Fruit fly (Drosophila melanogaster): ENCODE data around the gene fz2.
A peak's percentile ranks its signal among the peaks of the same experiment; 100 is the strongest.

The fz2 gene

DNA sequence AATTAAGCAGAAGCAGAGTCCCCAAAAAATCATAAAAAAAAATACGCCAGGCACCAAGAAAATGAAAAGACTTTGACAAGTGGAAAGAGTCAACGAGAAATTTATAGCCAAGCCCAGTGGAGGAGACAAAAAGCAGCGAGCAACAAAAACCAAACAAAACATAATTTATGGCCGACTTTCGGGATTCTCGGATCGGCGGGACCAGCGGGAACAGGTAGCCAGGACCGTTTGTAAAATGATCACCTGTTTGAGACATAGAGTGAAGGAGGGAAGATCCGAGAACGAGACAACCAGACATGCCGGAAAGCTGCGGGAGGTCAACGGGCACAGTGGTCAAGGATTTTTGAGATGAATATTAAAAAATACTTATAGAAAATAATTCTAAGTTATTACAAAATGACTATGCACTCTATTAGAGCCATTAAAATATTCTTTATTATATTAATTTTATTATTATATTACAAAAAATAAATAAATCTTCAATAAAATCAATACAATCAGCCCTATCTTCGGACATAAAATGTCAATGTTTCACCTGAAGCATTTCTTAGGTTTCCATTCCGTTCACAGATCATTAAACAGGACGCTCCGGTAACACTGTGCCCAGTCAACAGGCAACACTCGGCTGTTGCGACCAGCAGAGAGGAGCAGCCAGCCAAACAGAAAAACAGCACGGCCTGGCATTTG, 67.4 kb downstream of the fz2 start (continued):
- TF ChIP-seq CG8281 (tag; optimal IDR thresholded peaks at IDR 0.05): no peak
- no peak for TF ChIP-seq pfk (GFP tag; optimal IDR thresholded peaks at IDR 0.05)
- peak; percentile 33 for TF ChIP-seq CG10209 (GFP tag; optimal IDR thresholded peaks at IDR 0.05)
- no peak for TF ChIP-seq pan (optimal IDR thresholded peaks at IDR 0.05)
- peak in 1 of 2 experiments; percentile 24 for TF ChIP-seq pan (GFP tag; optimal IDR thresholded peaks at IDR 0.05 in 1 of 2, IDR thresholded peaks at IDR 0.05 in 1 of 2)
- TF ChIP-seq grau (tag; optimal IDR thresholded peaks at IDR 0.05): peak; percentile 75
- no peak for TF ChIP-seq CG15514 (GFP tag; optimal IDR thresholded peaks at IDR 0.05)

DNA sequence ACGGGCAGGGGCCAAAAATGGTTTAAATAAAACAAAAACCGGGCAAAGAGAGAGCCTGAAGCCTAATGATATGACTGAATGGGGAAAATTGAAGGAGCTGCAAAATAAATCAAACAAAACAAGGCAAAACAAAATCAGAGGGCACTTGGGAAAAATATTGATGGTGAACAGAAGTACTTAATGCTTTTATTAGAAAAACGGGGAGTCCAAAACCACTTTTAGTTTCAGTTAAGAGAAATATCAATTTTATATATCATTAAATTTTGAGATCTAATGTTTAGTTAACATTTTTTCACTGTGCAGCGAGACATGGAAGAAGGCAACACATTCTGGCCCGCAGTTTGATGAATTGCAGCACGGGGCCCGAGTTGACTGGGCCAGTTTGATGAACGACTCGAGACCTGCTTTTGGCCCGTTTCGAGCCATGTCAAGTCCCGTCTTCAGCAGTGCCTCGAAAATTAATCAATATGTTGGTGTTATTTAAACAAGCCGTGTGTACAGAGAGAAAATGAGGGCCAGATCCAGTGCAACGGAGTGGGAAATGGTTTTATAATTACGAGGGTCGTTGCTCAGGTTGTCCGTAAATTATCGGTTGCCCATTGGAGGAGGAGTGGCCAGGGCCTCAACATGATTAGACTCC, 68.8 kb downstream of the fz2 start:
- peak; percentile 38; the same call in 1 of the 2 replicates for TF ChIP-seq Xrp1 (GFP tag; IDR thresholded peaks at IDR 0.05)
- no peak for TF ChIP-seq en (GFP tag; optimal IDR thresholded peaks at IDR 0.05)
- TF ChIP-seq CG11696 (GFP tag; IDR thresholded peaks at IDR 0.05): no peak
- TF ChIP-seq caup (GFP tag; optimal IDR thresholded peaks at IDR 0.05; ENCODE audit: severe bottlenecking): no peak
- peak; percentile 13 for TF ChIP-seq Lhr (GFP tag; optimal IDR thresholded peaks at IDR 0.05)
- no peak for TF ChIP-seq CG16779 (GFP tag; IDR thresholded peaks at IDR 0.05)
- peak; percentile 63; the same call in 1 of the 2 replicates for TF ChIP-seq chm (GFP tag; IDR thresholded peaks at IDR 0.05)
- no peak for TF ChIP-seq Stat92E (GFP tag; optimal IDR thresholded peaks at IDR 0.05)
- TF ChIP-seq hkb (optimal IDR thresholded peaks at IDR 0.05): no peak
- no peak for TF ChIP-seq hkb (GFP tag; IDR thresholded peaks at IDR 0.05)
- no peak for TF ChIP-seq tll (GFP tag; optimal IDR thresholded peaks at IDR 0.05)
- TF ChIP-seq CG7745 (tag; optimal IDR thresholded peaks at IDR 0.05): peak; percentile 40
- peak; percentile 43 for TF ChIP-seq az2 (GFP tag; optimal IDR thresholded peaks at IDR 0.05)
- TF ChIP-seq CG17568 (GFP tag; optimal IDR thresholded peaks at IDR 0.05): no peak
- no peak for TF ChIP-seq Spps (tag; optimal IDR thresholded peaks at IDR 0.05)
- TF ChIP-seq CG11504 (tag; optimal IDR thresholded peaks at IDR 0.05): peak; percentile 45
- TF ChIP-seq CG16813 (GFP tag; IDR thresholded peaks at IDR 0.05; ENCODE audit: partially characterized antibody): no peak
- no peak for TF ChIP-seq CG18619 (GFP tag; optimal IDR thresholded peaks at IDR 0.05)
- no peak for TF ChIP-seq TFAM (GFP tag; optimal IDR thresholded peaks at IDR 0.05)
- TF ChIP-seq Vsx1 (GFP tag; optimal IDR thresholded peaks at IDR 0.05): no peak
- TF ChIP-seq lola (GFP tag; optimal IDR thresholded peaks at IDR 0.05): peak in 1 of 3 experiments; percentile 9
- TF ChIP-seq CG6175 (GFP tag; IDR thresholded peaks at IDR 0.05): no peak
- TF ChIP-seq dpn (GFP tag; optimal IDR thresholded peaks at IDR 0.05): peak; percentile 10 to 42
- no peak for TF ChIP-seq CrebB (tag; optimal IDR thresholded peaks at IDR 0.05)
- TF ChIP-seq Atf-2 (GFP tag; optimal IDR thresholded peaks at IDR 0.05): no peak
- peak; percentile 66 for TF ChIP-seq gem (tag; optimal IDR thresholded peaks at IDR 0.05)
- TF ChIP-seq gcm2 (GFP tag; optimal IDR thresholded peaks at IDR 0.05): no peak
- TF ChIP-seq D19A (tag; optimal IDR thresholded peaks at IDR 0.05): no peak
- peak; percentile 66; the same call in 1 of the 3 replicates for TF ChIP-seq otp (GFP tag; IDR thresholded peaks at IDR 0.05)
- TF ChIP-seq pfk (GFP tag; optimal IDR thresholded peaks at IDR 0.05): no peak
- no peak for TF ChIP-seq CG7372 (GFP tag; IDR thresholded peaks at IDR 0.05)
- TF ChIP-seq CG7987 (GFP tag; optimal IDR thresholded peaks at IDR 0.05): no peak
- peak; percentile 91 for TF ChIP-seq sens (GFP tag)
- TF ChIP-seq Sox102F (GFP tag; optimal IDR thresholded peaks at IDR 0.05): peak; percentile 53
- peak; percentile 20 for TF ChIP-seq CG8924 (tag; optimal IDR thresholded peaks at IDR 0.05)
- TF ChIP-seq GATAe (GFP tag; conservative IDR thresholded peaks at IDR 0.05): no peak
- no peak for TF ChIP-seq Dfd (GFP tag; optimal IDR thresholded peaks at IDR 0.05)
- no peak for TF ChIP-seq CG32532 (GFP tag; IDR thresholded peaks at IDR 0.05)
- no peak for TF ChIP-seq Opbp (GFP tag; IDR thresholded peaks at IDR 0.05; ENCODE audit: partially characterized antibody)
- peak; percentile 33 for TF ChIP-seq CG1603 (tag; optimal IDR thresholded peaks at IDR 0.05)
